Fruit fly (Drosophila melanogaster) Kc167 (cell line): ENCODE results near the gene CG43402.

Source experiments
- h ChIP-seq: fragments of >200 bp; optimal IDR thresholded peaks from 3 replicates; lab custom pipeline; 2018; ENCODE audit warnings: missing external identifiers
- insv ChIP-seq: fragments of >200 bp; optimal IDR thresholded peaks from 3 replicates; lab custom pipeline; 2018; ENCODE audit warnings: missing external identifiers
- ttk ChIP-seq: sonication (Bioruptor generic); optimal IDR thresholded peaks from 2 replicates; lab custom pipeline; 2017; ENCODE audit warnings: missing external identifiers

DNA sequence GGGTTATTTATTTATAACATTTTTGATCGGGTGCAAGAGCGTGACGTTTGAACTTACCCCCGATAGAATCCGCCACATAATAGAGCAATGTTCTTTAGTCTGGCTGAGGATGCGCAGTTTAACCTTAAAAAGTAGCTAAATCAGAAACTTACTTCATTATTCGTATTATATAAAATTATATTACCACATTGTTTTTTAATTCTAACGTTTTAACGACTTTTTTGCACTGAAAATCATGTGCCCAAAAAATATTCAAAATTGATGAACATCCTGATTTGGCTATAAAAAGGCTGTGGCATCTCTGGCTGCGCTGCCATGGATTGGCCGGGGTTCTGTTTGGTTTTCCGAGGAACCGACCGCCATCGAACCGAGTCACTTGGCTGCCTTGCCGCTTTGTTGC is 27.6 kb downstream of the CG43402 start:
- no peak for TF ChIP-seq ttk
- TF ChIP-seq insv (lab: Kevin White, UChicago): no peak
- TF ChIP-seq h: no peak
